Worm (Caenorhabditis elegans) whole organism, L1 larva: ENCODE measurements around the gene zchc-1A.

Source experiments
- C04F5.9 ChIP-seq: sonication (generic microtip); optimal IDR thresholded peaks from 2 replicates; lab custom pipeline; 2016; ENCODE audit warnings: missing genetic modification characterization, missing compliant biosample characterization
- C16A3.4 ChIP-seq: fragments of 150-350 bp; optimal IDR thresholded peaks from 2 replicates; lab custom pipeline; 2014; ENCODE audit warnings: missing biosample characterization, missing genetic modification characterization
- C34B4.2 ChIP-seq: sonication (generic microtip); optimal IDR thresholded peaks from 2 replicates; lab custom pipeline; 2017; ENCODE audit warnings: mild to moderate bottlenecking, missing genetic modification characterization, missing compliant biosample characterization
- Y116A8C.19 ChIP-seq: sonication (generic microtip); optimal IDR thresholded peaks from 2 replicates; lab custom pipeline; 2016; ENCODE audit warnings: missing compliant biosample characterization, missing genetic modification characterization, borderline replicate concordance
- aha-1 ChIP-seq: fragments of 150-350 bp; optimal IDR thresholded peaks from 2 replicates; lab custom pipeline; 2014; ENCODE audit warnings: missing biosample characterization, missing genetic modification characterization
- blmp-1 ChIP-seq: fragments of 150-350 bp; optimal IDR thresholded peaks from 2 replicates; lab custom pipeline; 2014; ENCODE audit warnings: missing biosample characterization, missing genetic modification characterization
- ceh-63 ChIP-seq: fragments of 200-800 bp; sonication (Bioruptor generic); optimal IDR thresholded peaks from 2 replicates; lab custom pipeline; 2018; ENCODE audit warnings: mild to moderate bottlenecking, missing genetic modification characterization, missing compliant biosample characterization
- ceh-8 ChIP-seq: fragments of 200-800 bp; sonication (Bioruptor generic); optimal IDR thresholded peaks from 2 replicates; lab custom pipeline; 2018; ENCODE audit warnings: mild to moderate bottlenecking, missing genetic modification characterization, moderate library complexity, missing compliant biosample characterization
- ceh-88 ChIP-seq: fragments of 200-800 bp; sonication (Bioruptor generic); IDR thresholded peaks from 2 replicates; pipeline ENCODE4 v1.3.6; 2022; ENCODE audit warnings: missing genetic modification characterization, missing compliant biosample characterization
- dsc-1 ChIP-seq: sonication (generic microtip); optimal IDR thresholded peaks from 2 replicates; lab custom pipeline; 2016; ENCODE audit warnings: mild to moderate bottlenecking, missing genetic modification characterization, missing compliant biosample characterization
- efl-1 ChIP-seq, 4 experiments: fragments of 150-350 bp; optimal IDR thresholded peaks in 3 of 4; peaks in 1 of 4; 1 replicate in 1 of 4; 2 replicates in 3 of 4; lab custom pipeline; 2014; ENCODE audit warnings: missing biosample characterization in 2 of 4, missing genetic modification characterization in 2 of 4, missing genetic modification reagents in 2 of 4
- fkh-10 ChIP-seq: sonication (generic microtip); optimal IDR thresholded peaks from 2 replicates; lab custom pipeline; 2017; ENCODE audit warnings: missing biosample characterization, missing genetic modification reagents, missing genetic modification characterization
- fkh-4 ChIP-seq: sonication (generic microtip); optimal IDR thresholded peaks from 2 replicates; lab custom pipeline; 2016; ENCODE audit warnings: missing compliant biosample characterization, missing genetic modification characterization, borderline replicate concordance
- fkh-8 ChIP-seq: sonication (generic microtip); optimal IDR thresholded peaks from 2 replicates; lab custom pipeline; 2016; ENCODE audit warnings: mild to moderate bottlenecking, missing genetic modification characterization, missing compliant biosample characterization
- fos-1 ChIP-seq: fragments of 150-350 bp; optimal IDR thresholded peaks from 2 replicates; lab custom pipeline; 2014; ENCODE audit warnings: missing biosample characterization, missing genetic modification characterization
- hlh-4 ChIP-seq: sonication (generic microtip); optimal IDR thresholded peaks from 2 replicates; lab custom pipeline; 2016; ENCODE audit warnings: mild to moderate bottlenecking, missing genetic modification characterization, missing compliant biosample characterization
- hpl-2 ChIP-seq: fragments of 150-350 bp; optimal IDR thresholded peaks from 2 replicates; lab custom pipeline; 2014; ENCODE audit warnings: missing biosample characterization, missing genetic modification reagents, missing genetic modification characterization
- isw-1 ChIP-seq: fragments of 200-800 bp; sonication (Bioruptor generic); IDR thresholded peaks from 2 replicates; pipeline ENCODE4 v1.3.6; 2022; ENCODE audit warnings: missing genetic modification characterization, missing compliant biosample characterization
- lin-14 ChIP-seq: fragments of 200-800 bp; sonication (Bioruptor generic); optimal IDR thresholded peaks from 2 replicates; lab custom pipeline; 2018; ENCODE audit warnings: mild to moderate bottlenecking, missing genetic modification characterization, moderate library complexity, missing compliant biosample characterization
- lin-15B ChIP-seq: fragments of 150-350 bp; sonication (generic microtip); optimal IDR thresholded peaks from 3 replicates; lab custom pipeline; 2014; ENCODE audit warnings: missing biosample characterization, missing genetic modification characterization
- lin-35 ChIP-seq, 2 experiments: fragments of 150-350 bp; optimal IDR thresholded peaks; 2 replicates each; lab custom pipeline; 2014; ENCODE audit warnings: missing biosample characterization in 2 of 2, missing genetic modification characterization in 2 of 2, missing genetic modification reagents in 2 of 2
- lin-39 ChIP-seq: fragments of 150-350 bp; optimal IDR thresholded peaks from 2 replicates; lab custom pipeline; 2014; ENCODE audit warnings: missing biosample characterization, missing genetic modification reagents, missing genetic modification characterization
- lir-3 ChIP-seq: sonication (generic microtip); optimal IDR thresholded peaks from 2 replicates; lab custom pipeline; 2016; ENCODE audit warnings: mild to moderate bottlenecking, missing genetic modification characterization, moderate library complexity, missing compliant biosample characterization; ENCODE audit not compliant: poor library complexity
- lsy-2 ChIP-seq, 2 experiments: fragments of 150-350 bp; optimal IDR thresholded peaks; 2 replicates each; lab custom pipeline; 2014; ENCODE audit warnings: missing biosample characterization in 2 of 2, missing genetic modification characterization in 2 of 2
- mab-9 ChIP-seq: fragments of 200-800 bp; sonication (Bioruptor generic); IDR thresholded peaks from 2 replicates; pipeline ENCODE4 v1.3.6; 2022; ENCODE audit warnings: missing genetic modification reagents, missing genetic modification characterization, missing compliant biosample characterization
- mdl-1 ChIP-seq, 2 experiments: fragments of 150-350 bp; optimal IDR thresholded peaks; 2 replicates each; lab custom pipeline; 2014 to 2017; ENCODE audit warnings: missing biosample characterization in 2 of 2, missing genetic modification characterization in 2 of 2, inconsistent platforms in 1 of 2
- mef-2 ChIP-seq: fragments of 150-350 bp; optimal IDR thresholded peaks from 2 replicates; lab custom pipeline; 2014; ENCODE audit warnings: missing biosample characterization, missing genetic modification characterization
- nhr-19 ChIP-seq: fragments of 200-800 bp; sonication (Bioruptor generic); conservative IDR thresholded peaks from 2 replicates; pipeline ENCODE4 v1.3.6; 2022; ENCODE audit warnings: missing genetic modification characterization, missing compliant biosample characterization
- nhr-20 ChIP-seq: sonication (generic microtip); optimal IDR thresholded peaks from 2 replicates; lab custom pipeline; 2016; ENCODE audit warnings: mild to moderate bottlenecking, missing genetic modification characterization, missing compliant biosample characterization
- nhr-47 ChIP-seq: sonication (generic microtip); optimal IDR thresholded peaks from 2 replicates; lab custom pipeline; 2016; ENCODE audit warnings: mild to moderate bottlenecking, missing genetic modification characterization, moderate library complexity, missing compliant biosample characterization
- nhr-71 ChIP-seq: sonication (generic microtip); optimal IDR thresholded peaks from 2 replicates; lab custom pipeline; 2016; ENCODE audit warnings: mild to moderate bottlenecking, missing genetic modification characterization, moderate library complexity, missing compliant biosample characterization
- nhr-76 ChIP-seq: sonication (generic microtip); optimal IDR thresholded peaks from 2 replicates; lab custom pipeline; 2017; ENCODE audit warnings: missing biosample characterization, missing genetic modification characterization
- nhr-77 ChIP-seq: fragments of 150-350 bp; optimal IDR thresholded peaks from 2 replicates; lab custom pipeline; 2014; ENCODE audit warnings: missing biosample characterization, missing genetic modification characterization
- nhr-85 ChIP-seq: sonication (generic microtip); peaks from one replicate; lab custom pipeline; 2016; ENCODE audit warnings: missing genetic modification characterization, inconsistent platforms, missing compliant biosample characterization
- pag-3 ChIP-seq: sonication (generic microtip); optimal IDR thresholded peaks from 2 replicates; lab custom pipeline; 2017; ENCODE audit warnings: missing genetic modification characterization, mild to moderate bottlenecking, missing compliant biosample characterization, antibody characterized with exemption, borderline replicate concordance; ENCODE audit not compliant: insufficient read depth
- pax-3 ChIP-seq: fragments of 200-800 bp; sonication (Bioruptor generic); optimal IDR thresholded peaks from 2 replicates; lab custom pipeline; 2018; ENCODE audit warnings: mild to moderate bottlenecking, missing genetic modification characterization, moderate library complexity, missing compliant biosample characterization
- pqm-1 ChIP-seq: sonication (generic microtip); optimal IDR thresholded peaks from 3 replicates; lab custom pipeline; 2017; ENCODE audit warnings: missing biosample characterization, missing genetic modification characterization
- rnt-1 ChIP-seq: sonication (generic microtip); optimal IDR thresholded peaks from 2 replicates; lab custom pipeline; 2016; ENCODE audit warnings: mild to moderate bottlenecking, missing genetic modification characterization, moderate library complexity, missing compliant biosample characterization
- skn-1 ChIP-seq: fragments of 150-350 bp; optimal IDR thresholded peaks from 2 replicates; lab custom pipeline; 2014; ENCODE audit warnings: missing biosample characterization, missing genetic modification characterization
- snu-23 ChIP-seq: sonication (generic microtip); optimal IDR thresholded peaks from 2 replicates; lab custom pipeline; 2016; ENCODE audit warnings: missing genetic modification characterization, missing compliant biosample characterization
- sup-37 ChIP-seq: fragments of 200-800 bp; sonication (Bioruptor generic); optimal IDR thresholded peaks from 2 replicates; lab custom pipeline; 2018; ENCODE audit warnings: mild to moderate bottlenecking, missing genetic modification characterization, missing compliant biosample characterization
- swsn-7 ChIP-seq: sonication (generic microtip); optimal IDR thresholded peaks from 2 replicates; lab custom pipeline; 2016; ENCODE audit warnings: missing genetic modification characterization, missing compliant biosample characterization
- tbx-2 ChIP-seq: sonication (generic microtip); optimal IDR thresholded peaks from 2 replicates; lab custom pipeline; 2016; ENCODE audit warnings: missing genetic modification characterization, missing compliant biosample characterization
- tlp-1 ChIP-seq: fragments of 150-350 bp; optimal IDR thresholded peaks from 2 replicates; lab custom pipeline; 2014; ENCODE audit warnings: missing biosample characterization, missing genetic modification characterization
- unc-130 ChIP-seq: fragments of 150-350 bp; optimal IDR thresholded peaks from 2 replicates; lab custom pipeline; 2017; ENCODE audit warnings: missing biosample characterization, missing genetic modification characterization, inconsistent platforms
- unc-62 ChIP-seq: fragments of 150-350 bp; optimal IDR thresholded peaks from 2 replicates; lab custom pipeline; 2014; ENCODE audit warnings: missing biosample characterization, missing genetic modification reagents, missing genetic modification characterization
- unc-86 ChIP-seq: sonication (generic microtip); optimal IDR thresholded peaks from 2 replicates; lab custom pipeline; 2016; ENCODE audit warnings: missing genetic modification characterization, missing compliant biosample characterization
- unc-98 ChIP-seq: fragments of 200-800 bp; sonication (Bioruptor generic); IDR thresholded peaks from 2 replicates; pipeline ENCODE4 v1.3.6; 2022; ENCODE audit warnings: missing genetic modification characterization, missing compliant biosample characterization
- vab-15 ChIP-seq: sonication (generic microtip); optimal IDR thresholded peaks from 2 replicates; lab custom pipeline; 2017; ENCODE audit warnings: missing genotype, mild to moderate bottlenecking, missing genetic modification characterization, missing compliant biosample characterization
- xbp-1 ChIP-seq: sonication (generic microtip); optimal IDR thresholded peaks from 2 replicates; lab custom pipeline; 2016; ENCODE audit warnings: missing genetic modification characterization, missing compliant biosample characterization

Gene zchc-1A

ce11 chrX:5209429-5209828, 35.3 kb downstream of the zchc-1A start:
- TF ChIP-seq tlp-1 (tag; lab: Kevin White, UChicago) (no peak), mdl-1 (tag; optimal IDR thresholded peaks at IDR 0.05; lab: Kevin White, UChicago) (no peak), C16A3.4 (no peak), tbx-2 (tag; lab: Kevin White, UChicago) (peak; percentile 16), ceh-63 (GFP tag; lab: Kevin White, UChicago) (no peak), mab-9 (GFP tag; lab: Robert Waterston, UW) (no peak), hpl-2 (GFP tag; lab: Kevin White, UChicago) (no peak), Y116A8C.19 (tag; lab: Kevin White, UChicago) (no peak), lin-15B (tag; lab: Kevin White, UChicago) (no peak), snu-23 (GFP tag; lab: Kevin White, UChicago) (peak; percentile 20), sup-37 (GFP tag; lab: Kevin White, UChicago) (no peak), efl-1 (optimal IDR thresholded peaks at IDR 0.05; lab: Kevin White, UChicago) (no peak), efl-1 (GFP tag; optimal IDR thresholded peaks at IDR 0.05 in 1 of 2; lab: Kevin White, UChicago) (no peak), fos-1 (tag; lab: Kevin White, UChicago) (no peak), nhr-85 (tag; lab: Kevin White, UChicago) (peak; percentile 44), pqm-1 (tag; lab: Kevin White, UChicago) (no peak), fkh-10 (GFP tag; lab: Kevin White, UChicago) (no peak), nhr-76 (no peak), rnt-1 (tag; lab: Kevin White, UChicago) (peak; percentile 37), lir-3 (tag; lab: Kevin White, UChicago) (peak; percentile 27), pag-3 (tag; lab: Kevin White, UChicago) (no peak), lin-39 (tag; lab: Kevin White, UChicago) (peak; percentile 19), lsy-2 (tag; optimal IDR thresholded peaks at IDR 0.05; lab: Kevin White, UChicago) (no peak), C04F5.9 (tag; lab: Kevin White, UChicago) (no peak), nhr-20 (tag; lab: Kevin White, UChicago) (peak; percentile 18), lin-14 (peak; percentile 50), vab-15 (no peak), nhr-47 (peak; percentile 4), aha-1 (tag; lab: Kevin White, UChicago) (peak; percentile 84), pax-3 (no peak), fkh-4 (tag; lab: Kevin White, UChicago) (no peak), C34B4.2 (tag; lab: Kevin White, UChicago) (no peak), blmp-1 (no peak), nhr-19 (GFP tag; lab: Robert Waterston, UW) (peak; percentile 59; the same call in 1 of the 2 replicates), xbp-1 (tag; lab: Kevin White, UChicago) (no peak), nhr-71 (tag; lab: Kevin White, UChicago) (peak; percentile 76), unc-62 (no peak), unc-98 (GFP tag; lab: Robert Waterston, UW) (no peak), swsn-7 (tag; lab: Kevin White, UChicago) (peak; percentile 31), ceh-88 (GFP tag; lab: Robert Waterston, UW) (no peak), hlh-4 (tag; lab: Kevin White, UChicago) (no peak)

- TF ChIP-seq nhr-20 (tag; lab: Kevin White, UChicago) (no peak), swsn-7 (tag; lab: Kevin White, UChicago) (peak; percentile 45), efl-1 (optimal IDR thresholded peaks at IDR 0.05; lab: Kevin White, UChicago) (no peak), efl-1 (GFP tag; optimal IDR thresholded peaks at IDR 0.05 in 1 of 2; lab: Kevin White, UChicago) (no peak), nhr-19 (GFP tag; lab: Robert Waterston, UW) (peak; percentile 36), skn-1 (peak; percentile 8), nhr-47 (no peak), unc-62 (no peak), fkh-8 (tag; lab: Kevin White, UChicago) (peak; percentile 2), lin-35 (GFP tag; optimal IDR thresholded peaks at IDR 0.05; lab: Kevin White, UChicago) (peak in 1 of 2 experiments; percentile 0), isw-1 (GFP tag; lab: Robert Waterston, UW) (no peak), fkh-10 (GFP tag; lab: Kevin White, UChicago) (peak; percentile 80), unc-130 (no peak), C04F5.9 (tag; lab: Kevin White, UChicago) (no peak), unc-86 (tag; lab: Kevin White, UChicago) (peak; percentile 6), ceh-8 (GFP tag; lab: Kevin White, UChicago) (no peak), nhr-71 (tag; lab: Kevin White, UChicago) (peak; percentile 53), lin-14 (peak; percentile 87), dsc-1 (tag; lab: Kevin White, UChicago) (no peak), lsy-2 (tag; optimal IDR thresholded peaks at IDR 0.05; lab: Kevin White, UChicago) (peak; percentile 16 to 31), mef-2 (tag; lab: Kevin White, UChicago) (no peak), rnt-1 (tag; lab: Kevin White, UChicago) (peak; percentile 34), nhr-77 (peak; percentile 17)
These were observed 36.4 kb downstream of the zchc-1A start for ce11 chrX:5210524-5210923.
